Worm (Caenorhabditis elegans): ENCODE measurements around the gene let-19.
A peak's percentile ranks its signal among the peaks of the same experiment; 100 is the strongest.

Gene let-19

ce11 chrII:8742006-8742847 lies 28.5 kb upstream of the let-19 start (continued):
- TF ChIP-seq zip-11 (GFP tag; IDR thresholded peaks at IDR 0.05) (no peak), Y105C5A.15 (GFP tag; IDR thresholded peaks at IDR 0.05) (no peak), nhr-102 (tag; optimal IDR thresholded peaks at IDR 0.05) (peak; percentile 58), mdt-29 (GFP tag; IDR thresholded peaks at IDR 0.05) (peak; percentile 62; the same call in 1 of the 2 replicates), dmd-6 (GFP tag; IDR thresholded peaks at IDR 0.05) (peak; percentile 69), nhr-6 (tag; optimal IDR thresholded peaks at IDR 0.05) (no peak), nhr-10 (tag; optimal IDR thresholded peaks at IDR 0.05) (no peak), dmd-8 (GFP tag; IDR thresholded peaks at IDR 0.05) (no peak), zfp-3 (GFP tag; conservative IDR thresholded peaks at IDR 0.05) (0 out of 2 replicates have a peak, but pooled peaks have one; percentile 6), pha-4 (GFP tag; IDR thresholded peaks at IDR 0.05) (peak; percentile 49; the same call in 1 of the 2 replicates), pha-4 (tag; optimal IDR thresholded peaks at IDR 0.05) (no peak), nhr-48 (tag; optimal IDR thresholded peaks at IDR 0.05) (peak; percentile 96), Y48G9A.11 (GFP tag; IDR thresholded peaks at IDR 0.05) (no peak), hlh-11 (tag; optimal IDR thresholded peaks at IDR 0.05) (peak; percentile 80), Y75B8A.6 (GFP tag; IDR thresholded peaks at IDR 0.05) (no peak), lim-7 (GFP tag; IDR thresholded peaks at IDR 0.05) (no peak), nhr-28 (tag; optimal IDR thresholded peaks at IDR 0.05) (peak; percentile 94), gei-8 (GFP tag; optimal IDR thresholded peaks at IDR 0.05) (peak; percentile 79), fos-1 (tag; optimal IDR thresholded peaks at IDR 0.05) (no peak), hlh-30 (tag; optimal IDR thresholded peaks at IDR 0.05; ENCODE audit: insufficient read depth) (peak; percentile 85), snpc-4 (tag; optimal IDR thresholded peaks at IDR 0.05) (no peak), T20F7.1 (GFP tag; optimal IDR thresholded peaks at IDR 0.05) (no peak), ztf-7 (tag; optimal IDR thresholded peaks at IDR 0.05) (no peak), hif-1 (tag; optimal IDR thresholded peaks at IDR 0.05) (peak; percentile 11 to 31), daf-19 (GFP tag; conservative IDR thresholded peaks at IDR 0.05) (no peak), ceh-62 (tag; optimal IDR thresholded peaks at IDR 0.05) (no peak), hmg-1.1 (GFP tag; IDR thresholded peaks at IDR 0.05) (0 out of 2 replicates have a peak, but pooled peaks have one; percentile 8)

ce11 chrII:8742972-8743371 lies 27.8 kb upstream of the let-19 start:
- TF ChIP-seq T26A8.4 (GFP tag; IDR thresholded peaks at IDR 0.05) (no peak), aha-1 (tag) (no peak), egl-27 (tag; optimal IDR thresholded peaks at IDR 0.05) (no peak), zfp-3 (GFP tag; conservative IDR thresholded peaks at IDR 0.05) (no peak), lsy-2 (tag; optimal IDR thresholded peaks at IDR 0.05) (peak in 1 of 2 experiments; percentile 42), hmg-1.1 (GFP tag; IDR thresholded peaks at IDR 0.05) (peak; percentile 46; the same call in 1 of the 2 replicates), vab-7 (GFP tag; IDR thresholded peaks at IDR 0.05) (no peak), tag-97 (GFP tag; IDR thresholded peaks at IDR 0.05) (no peak), ceh-62 (tag; optimal IDR thresholded peaks at IDR 0.05) (no peak), hlh-30 (tag; optimal IDR thresholded peaks at IDR 0.05; ENCODE audit: insufficient read depth) (peak; percentile 69)

ce11 chrII:8743379-8744173 lies 27.2 kb upstream of the let-19 start, which contains the start of gene mak-1:
Gene mak-1, plus strand, starts transcription at chrII:8744071.
- TF ChIP-seq zfp-3 (GFP tag; conservative IDR thresholded peaks at IDR 0.05), result no peak
- TF ChIP-seq spr-3 (GFP tag; optimal IDR thresholded peaks at IDR 0.05), result no peak
- 0 out of 2 replicates have a peak, but pooled peaks have one; percentile 21 for TF ChIP-seq tra-1 (GFP tag; IDR thresholded peaks at IDR 0.05)
- no peak for TF ChIP-seq snpc-1.2 (GFP tag; IDR thresholded peaks at IDR 0.05)
- TF ChIP-seq daf-8 (GFP tag; IDR thresholded peaks at IDR 0.05), result no peak
- no peak for TF ChIP-seq ZK546.5 (tag; optimal IDR thresholded peaks at IDR 0.05)
- no peak for TF ChIP-seq F49E8.2 (tag; optimal IDR thresholded peaks at IDR 0.05; ENCODE audit: borderline replicate concordance)
- TF ChIP-seq ceh-28 (tag; optimal IDR thresholded peaks at IDR 0.05), result peak; percentile 8
- no peak for TF ChIP-seq mdt-29 (GFP tag; IDR thresholded peaks at IDR 0.05)
- peak in 1 of 2 experiments; percentile 33 for TF ChIP-seq lsy-2 (tag; optimal IDR thresholded peaks at IDR 0.05)
- peak; percentile 43; the same call in 1 of the 2 replicates for TF ChIP-seq T26A8.4 (GFP tag; IDR thresholded peaks at IDR 0.05)
- no peak for TF ChIP-seq php-3 (GFP tag; IDR thresholded peaks at IDR 0.05)
- TF ChIP-seq F44E2.7 (GFP tag; IDR thresholded peaks at IDR 0.05), result no peak
- TF ChIP-seq daf-16 (GFP tag; optimal IDR thresholded peaks at IDR 0.05), result no peak
- TF ChIP-seq daf-16 (tag; optimal IDR thresholded peaks at IDR 0.05), result peak; percentile 68
- TF ChIP-seq set-16 (GFP tag; IDR thresholded peaks at IDR 0.05), result no peak; the same call in 1 of the 2 replicates
- no peak for TF ChIP-seq ceh-20 (GFP tag; IDR thresholded peaks at IDR 0.05)

Data from whole organism, L4 larva.